Worm (Caenorhabditis elegans): Measurements from ENCODE around the gene K02D10.8.
A peak's percentile ranks its signal among the peaks of the same experiment; 100 is the strongest.

Gene K02D10.8

DNA sequence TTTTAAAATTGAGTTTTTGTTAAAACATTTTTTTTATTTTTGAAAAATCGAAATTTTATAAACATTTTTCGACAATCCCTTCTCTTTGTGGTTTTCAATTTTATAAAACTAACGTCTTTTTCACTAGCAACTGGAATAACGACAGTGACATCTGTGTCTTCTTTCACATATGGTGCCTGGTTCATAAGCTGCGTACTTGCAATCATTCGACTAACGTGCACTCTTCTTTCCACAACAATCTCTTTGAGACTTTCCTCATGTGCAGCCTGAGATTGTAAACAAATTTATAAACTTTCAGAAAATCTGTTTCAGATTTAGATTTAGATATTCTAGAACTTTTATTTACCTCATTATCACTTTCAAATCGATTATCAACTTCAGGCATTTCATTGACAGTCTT lies 21.1 kb upstream of the K02D10.8 start:
- TF ChIP-seq ztf-11 (tag; optimal IDR thresholded peaks at IDR 0.05) (no peak), dmd-4 (tag; optimal IDR thresholded peaks at IDR 0.05) (no peak), nhr-23 (tag; optimal IDR thresholded peaks at IDR 0.05) (no peak), fos-1 (tag; optimal IDR thresholded peaks at IDR 0.05) (no peak), aly-2 (tag; optimal IDR thresholded peaks at IDR 0.05) (no peak), nhr-77 (tag; optimal IDR thresholded peaks at IDR 0.05) (no peak), nhr-6 (tag; optimal IDR thresholded peaks at IDR 0.05) (no peak), nhr-21 (tag; optimal IDR thresholded peaks at IDR 0.05) (no peak), blmp-1 (tag; optimal IDR thresholded peaks at IDR 0.05; ENCODE audit: insufficient read depth) (no peak), peb-1 (tag; optimal IDR thresholded peaks at IDR 0.05) (no peak), nhr-129 (tag; optimal IDR thresholded peaks at IDR 0.05) (no peak)

DNA sequence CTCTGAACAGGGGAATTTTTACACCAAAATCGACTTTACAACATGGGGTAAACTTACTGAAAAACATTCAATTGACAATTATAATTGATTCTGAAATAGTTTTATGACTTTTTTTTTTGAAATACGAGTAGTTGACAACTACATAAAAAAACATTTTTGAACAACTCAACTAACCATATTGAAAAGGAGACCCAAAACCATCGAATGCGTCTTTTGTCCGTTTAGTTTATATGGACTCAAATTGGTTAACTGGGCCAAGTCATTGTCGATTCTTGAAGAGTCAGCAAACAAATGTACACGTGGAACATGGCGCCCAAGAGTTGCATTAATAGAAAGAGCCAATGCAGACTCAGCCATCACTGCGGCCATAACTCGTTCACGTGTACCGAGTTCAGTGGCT lies 19.7 kb upstream of the K02D10.8 start:
- TF ChIP-seq nhr-237 (tag; optimal IDR thresholded peaks at IDR 0.05) (no peak), ztf-1 (GFP tag; conservative IDR thresholded peaks at IDR 0.05) (no peak), aly-2 (tag; optimal IDR thresholded peaks at IDR 0.05) (no peak), nhr-11 (tag; optimal IDR thresholded peaks at IDR 0.05) (no peak), ztf-4 (tag; optimal IDR thresholded peaks at IDR 0.05) (no peak), alr-1 (tag; optimal IDR thresholded peaks at IDR 0.05) (no peak)

DNA sequence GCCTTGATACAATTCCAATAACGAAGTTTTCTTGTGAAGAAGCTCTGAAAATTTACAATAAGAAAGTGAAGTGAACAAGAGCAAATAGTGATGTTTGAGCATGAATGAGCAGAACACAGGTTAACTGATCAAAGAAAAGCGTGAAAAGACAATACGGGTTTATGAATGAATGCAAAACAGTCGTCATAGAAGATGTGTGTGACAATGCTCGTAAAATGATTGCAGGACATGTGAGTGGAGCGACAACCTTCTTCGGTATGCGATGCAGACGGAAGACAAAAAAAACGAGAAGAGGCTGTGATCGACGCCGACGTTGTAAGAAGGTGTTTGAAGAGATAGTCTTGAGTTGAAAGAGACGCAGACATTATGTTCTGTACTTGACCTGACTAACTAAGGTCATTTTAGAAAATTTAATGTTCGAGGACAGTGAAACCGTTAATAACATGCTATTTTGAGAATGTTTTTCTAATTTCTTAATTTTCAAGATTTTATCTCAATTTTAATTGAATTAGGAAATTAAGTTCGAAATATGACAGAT lies 18.8 kb upstream of the K02D10.8 start, which contains the start of gene mig-22:
mig-22 (minus strand) TSS at position 51 of the 538 bp plus-strand sequence.
- TF ChIP-seq nhr-25 (tag; optimal IDR thresholded peaks at IDR 0.05) (peak; percentile 17), nhr-129 (tag; optimal IDR thresholded peaks at IDR 0.05) (peak; percentile 7), nhr-21 (tag; optimal IDR thresholded peaks at IDR 0.05) (no peak), blmp-1 (tag; optimal IDR thresholded peaks at IDR 0.05; ENCODE audit: insufficient read depth) (peak; percentile 33), snpc-4 (tag; optimal IDR thresholded peaks at IDR 0.05) (no peak), nhr-77 (tag; optimal IDR thresholded peaks at IDR 0.05) (no peak), lin-11 (tag; optimal IDR thresholded peaks at IDR 0.05) (no peak), elt-1 (tag; optimal IDR thresholded peaks at IDR 0.05) (no peak), nhr-10 (tag; optimal IDR thresholded peaks at IDR 0.05) (no peak), unc-62 (GFP tag; optimal IDR thresholded peaks at IDR 0.05) (no peak), F13H6.1 (tag; optimal IDR thresholded peaks at IDR 0.05) (no peak), unc-39 (tag; optimal IDR thresholded peaks at IDR 0.05) (no peak), lin-39 (tag; optimal IDR thresholded peaks at IDR 0.05) (no peak)

DNA sequence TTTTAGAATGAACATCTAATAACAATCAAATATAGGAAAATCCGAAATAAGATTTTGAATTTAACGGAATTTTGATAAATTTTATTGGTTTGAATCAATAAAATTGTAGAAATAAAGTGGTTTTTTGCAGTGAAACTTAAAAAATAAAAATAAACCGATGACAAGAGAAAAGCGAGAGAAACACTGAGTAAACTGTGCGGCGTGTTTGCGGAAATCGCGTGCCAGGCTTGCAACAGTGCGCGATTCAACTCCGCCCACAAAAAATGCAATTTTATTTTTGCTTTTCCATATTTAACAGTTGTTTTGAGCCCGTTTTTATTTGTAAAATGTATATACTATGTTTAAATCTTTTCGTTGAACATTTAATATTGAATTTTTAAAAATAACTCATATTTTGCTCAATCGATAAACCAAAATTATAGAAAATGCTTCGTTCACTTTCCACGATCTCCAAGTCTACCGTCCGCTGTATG lies 18.3 kb upstream of the K02D10.8 start, which contains the start of gene mtss-1:
mtss-1 (plus strand) TSS at position 423 of the 473 bp plus-strand sequence.
- TF ChIP-seq F13H6.1 (tag; optimal IDR thresholded peaks at IDR 0.05) (peak; percentile 69), lin-11 (tag; optimal IDR thresholded peaks at IDR 0.05) (peak; percentile 45), blmp-1 (tag; optimal IDR thresholded peaks at IDR 0.05; ENCODE audit: insufficient read depth) (peak; percentile 1), nhr-23 (tag; optimal IDR thresholded peaks at IDR 0.05) (no peak), crh-2 (tag; optimal IDR thresholded peaks at IDR 0.05) (peak; percentile 38), R02D3.7 (tag; optimal IDR thresholded peaks at IDR 0.05) (no peak), fos-1 (tag; optimal IDR thresholded peaks at IDR 0.05) (no peak), elt-3 (tag; optimal IDR thresholded peaks at IDR 0.05) (no peak), zag-1 (tag; optimal IDR thresholded peaks at IDR 0.05) (no peak), nhr-77 (tag; optimal IDR thresholded peaks at IDR 0.05) (no peak), unc-55 (GFP tag; optimal IDR thresholded peaks at IDR 0.05) (peak; percentile 73), mab-5 (tag; optimal IDR thresholded peaks at IDR 0.05) (peak; percentile 44), nhr-21 (tag; optimal IDR thresholded peaks at IDR 0.05) (no peak), ztf-4 (tag; optimal IDR thresholded peaks at IDR 0.05) (no peak), lin-39 (tag; optimal IDR thresholded peaks at IDR 0.05) (no peak), nhr-10 (tag; optimal IDR thresholded peaks at IDR 0.05) (no peak), lin-13 (GFP tag; optimal IDR thresholded peaks at IDR 0.05) (peak; percentile 48), sma-9 (GFP tag; optimal IDR thresholded peaks at IDR 0.05) (peak; percentile 52), sma-9 (tag; optimal IDR thresholded peaks at IDR 0.05) (no peak), unc-62 (GFP tag; optimal IDR thresholded peaks at IDR 0.05) (no peak), ama-1 (optimal IDR thresholded peaks at IDR 0.05) (no peak), nhr-25 (tag; optimal IDR thresholded peaks at IDR 0.05) (no peak), elt-1 (tag; optimal IDR thresholded peaks at IDR 0.05) (no peak), nhr-237 (tag; optimal IDR thresholded peaks at IDR 0.05) (no peak), C34F6.9 (tag; optimal IDR thresholded peaks at IDR 0.05) (peak; percentile 50), snpc-4 (tag; optimal IDR thresholded peaks at IDR 0.05) (no peak), nhr-129 (tag; optimal IDR thresholded peaks at IDR 0.05) (peak; percentile 49), ceh-82 (tag; optimal IDR thresholded peaks at IDR 0.05) (no peak), dmd-4 (tag; optimal IDR thresholded peaks at IDR 0.05) (no peak), ztf-11 (tag; optimal IDR thresholded peaks at IDR 0.05) (no peak), ztf-1 (GFP tag; conservative IDR thresholded peaks at IDR 0.05) (no peak), skn-1 (tag; optimal IDR thresholded peaks at IDR 0.05) (peak; percentile 13), nhr-12 (tag; optimal IDR thresholded peaks at IDR 0.05) (no peak), Y55F3AM.14 (GFP tag; optimal IDR thresholded peaks at IDR 0.05) (no peak), mbf-1 (tag; optimal IDR thresholded peaks at IDR 0.05) (peak; percentile 16), nhr-6 (tag; optimal IDR thresholded peaks at IDR 0.05) (no peak), nhr-11 (tag; optimal IDR thresholded peaks at IDR 0.05) (no peak), unc-39 (tag; optimal IDR thresholded peaks at IDR 0.05) (no peak), alr-1 (tag; optimal IDR thresholded peaks at IDR 0.05) (no peak), sem-4 (tag; optimal IDR thresholded peaks at IDR 0.05) (no peak), mdl-1 (tag; optimal IDR thresholded peaks at IDR 0.05) (no peak), peb-1 (tag; optimal IDR thresholded peaks at IDR 0.05) (no peak), aly-2 (tag; optimal IDR thresholded peaks at IDR 0.05) (no peak)

All from whole organism, L2 larva.